Fruit fly (Drosophila melanogaster): ENCODE results near the gene CG10026.
A peak's percentile ranks its signal among the peaks of the same experiment; 100 is the strongest.

Gene CG10026

dm6 chr2L:19425765-19426329 lies 28.2 kb upstream of the CG10026 start (continued):
- TF ChIP-seq CG11902 (GFP tag; optimal IDR thresholded peaks at IDR 0.05) (peak; percentile 21), CG8632 (GFP tag; optimal IDR thresholded peaks at IDR 0.05) (peak; percentile 46), fd59A (GFP tag; optimal IDR thresholded peaks at IDR 0.05) (peak; percentile 0), net (GFP tag; optimal IDR thresholded peaks at IDR 0.05) (peak; percentile 66), esn (GFP tag; optimal IDR thresholded peaks at IDR 0.05) (peak; percentile 73), CG6808 (GFP tag; optimal IDR thresholded peaks at IDR 0.05) (peak; percentile 32), fd85E (GFP tag; optimal IDR thresholded peaks at IDR 0.05) (no peak), salr (GFP tag; optimal IDR thresholded peaks at IDR 0.05) (peak in 1 of 2 experiments; percentile 11)

- no peak for TF ChIP-seq OdsH (GFP tag; optimal IDR thresholded peaks at IDR 0.05)
- TF ChIP-seq CG1621 (tag; optimal IDR thresholded peaks at IDR 0.05): peak; percentile 9
- TF ChIP-seq ss (GFP tag; optimal IDR thresholded peaks at IDR 0.05): peak; percentile 50 to 68
- TF ChIP-seq Sox102F (GFP tag; optimal IDR thresholded peaks at IDR 0.05): no peak
- no peak for TF ChIP-seq CG31627 (GFP tag; optimal IDR thresholded peaks at IDR 0.05)
- peak; percentile 41 for TF ChIP-seq CG6808 (GFP tag; optimal IDR thresholded peaks at IDR 0.05)
- no peak for TF ChIP-seq fkh (GFP tag; optimal IDR thresholded peaks at IDR 0.05)
- TF ChIP-seq Blimp-1 (GFP tag; optimal IDR thresholded peaks at IDR 0.05): no peak
- peak; percentile 77 for TF ChIP-seq Eip78C (GFP tag)
- TF ChIP-seq eg (GFP tag; IDR thresholded peaks at IDR 0.05): peak; percentile 52; the same call in 1 of the 3 replicates
- TF ChIP-seq spab (GFP tag; optimal IDR thresholded peaks at IDR 0.05): no peak
- peak; percentile 43 for TF ChIP-seq CG9139 (GFP tag; optimal IDR thresholded peaks at IDR 0.05)
- TF ChIP-seq CG7368 (GFP tag; optimal IDR thresholded peaks at IDR 0.05): peak; percentile 31
- no peak for TF ChIP-seq salr (GFP tag; optimal IDR thresholded peaks at IDR 0.05)
- TF ChIP-seq CG6163 (GFP tag; IDR thresholded peaks at IDR 0.05): peak; percentile 77
- peak; percentile 16 for TF ChIP-seq CG6276 (GFP tag; optimal IDR thresholded peaks at IDR 0.05)
- no peak for TF ChIP-seq dsx (GFP tag; optimal IDR thresholded peaks at IDR 0.05; ENCODE audit: poor library complexity, severe bottlenecking)
- peak; percentile 17 for TF ChIP-seq Eip75B (GFP tag; optimal IDR thresholded peaks at IDR 0.05)
- TF ChIP-seq net (GFP tag; optimal IDR thresholded peaks at IDR 0.05): peak; percentile 8
- TF ChIP-seq CG16779 (tag; optimal IDR thresholded peaks at IDR 0.05): peak; percentile 43
- peak; percentile 60; the same call in 2 of the 3 replicates for TF ChIP-seq CG8119 (GFP tag; IDR thresholded peaks at IDR 0.05)
- TF ChIP-seq CG6854 (GFP tag; optimal IDR thresholded peaks at IDR 0.05): peak; percentile 67
- no peak for TF ChIP-seq CG10631 (GFP tag; optimal IDR thresholded peaks at IDR 0.05)
Observed at dm6 chr2L:19426330-19426781, 27.7 kb upstream of the CG10026 start, which contains the start of gene Pax. Gene Pax (minus strand): TSS chr2L:19426596.

- no peak for TF ChIP-seq CG1621 (tag; optimal IDR thresholded peaks at IDR 0.05)
- peak; percentile 23 for TF ChIP-seq Eip78C (GFP tag)
- no peak for TF ChIP-seq CG8632 (GFP tag; optimal IDR thresholded peaks at IDR 0.05)
- TF ChIP-seq Eip75B (GFP tag; optimal IDR thresholded peaks at IDR 0.05): no peak
Observed at dm6 chr2L:19429731-19430130, 24.3 kb upstream of the CG10026 start.

- no peak for TF ChIP-seq CG6854 (GFP tag; optimal IDR thresholded peaks at IDR 0.05)
- TF ChIP-seq Eip78C (GFP tag): peak; percentile 36
- TF ChIP-seq Blimp-1 (GFP tag; optimal IDR thresholded peaks at IDR 0.05): no peak
- TF ChIP-seq Eip93F (GFP tag; optimal IDR thresholded peaks at IDR 0.05): no peak
Observed at dm6 chr2L:19430343-19430742, 23.7 kb upstream of the CG10026 start, which contains the start of gene RtcB. Gene RtcB (plus strand): TSS chr2L:19430643.

dm6 chr2L:19432424-19433015 lies 21.5 kb upstream of the CG10026 start, which contains the start of gene Rab9:
Gene Rab9 (plus strand): TSS chr2L:19432574.
- TF ChIP-seq ss (GFP tag; optimal IDR thresholded peaks at IDR 0.05) (no peak), CG3919 (GFP tag; optimal IDR thresholded peaks at IDR 0.05) (no peak), spab (GFP tag; optimal IDR thresholded peaks at IDR 0.05) (no peak), CG15336 (GFP tag; IDR thresholded peaks at IDR 0.05) (no peak), CG4318 (GFP tag; optimal IDR thresholded peaks at IDR 0.05) (no peak), Hr4 (GFP tag; optimal IDR thresholded peaks at IDR 0.05) (no peak), CG11902 (GFP tag; optimal IDR thresholded peaks at IDR 0.05) (no peak), pdm3 (GFP tag; optimal IDR thresholded peaks at IDR 0.05) (no peak), CG16779 (tag; optimal IDR thresholded peaks at IDR 0.05) (no peak), Sox102F (GFP tag; optimal IDR thresholded peaks at IDR 0.05) (no peak)
